Fruit fly (Drosophila melanogaster): ENCODE measurements around the gene Sap47.

Sap47 gene

DNA sequence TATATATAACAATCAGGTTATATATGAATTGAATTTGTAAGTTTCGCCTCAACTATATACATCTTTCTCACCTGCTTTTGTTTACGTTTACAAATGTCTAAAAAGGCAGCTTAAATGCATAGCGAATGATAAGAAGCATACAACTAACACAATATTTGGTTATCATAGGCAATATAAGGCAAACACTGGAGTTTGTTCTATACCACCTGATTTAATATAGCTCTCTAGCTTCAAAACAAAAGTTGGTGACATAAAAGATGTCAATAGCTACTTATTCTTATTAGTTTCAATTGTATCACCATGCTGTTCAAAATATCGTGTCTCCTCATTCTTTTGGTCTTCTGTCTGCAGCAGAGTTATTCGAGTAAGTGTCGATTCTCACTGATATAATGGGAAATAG is 9.0 kb upstream of the Sap47 start (continued):
- TF ChIP-seq pfk (GFP tag; optimal IDR thresholded peaks at IDR 0.05) (no peak), stc (GFP tag; IDR thresholded peaks at IDR 0.05) (no peak), pum (GFP tag; optimal IDR thresholded peaks at IDR 0.05) (no peak), Six4 (GFP tag; optimal IDR thresholded peaks at IDR 0.05) (no peak), sens (GFP tag) (peak; percentile 56), bcd (GFP tag; optimal IDR thresholded peaks at IDR 0.05) (no peak), unc-4 (GFP tag; IDR thresholded peaks at IDR 0.05; ENCODE audit: partially characterized antibody) (no peak), CG9437 (GFP tag; optimal IDR thresholded peaks at IDR 0.05) (no peak), gce (GFP tag; IDR thresholded peaks at IDR 0.05) (no peak), CG18476 (GFP tag; optimal IDR thresholded peaks at IDR 0.05) (no peak), sob (GFP tag; IDR thresholded peaks at IDR 0.05) (0 out of 2 replicates have a peak, but pooled peaks have one; percentile 16), Oli (tag; optimal IDR thresholded peaks at IDR 0.05) (no peak), CG11456 (GFP tag; IDR thresholded peaks at IDR 0.05) (no peak), ems (GFP tag; optimal IDR thresholded peaks at IDR 0.05) (no peak), org-1 (GFP tag; optimal IDR thresholded peaks at IDR 0.05) (no peak), CG7928 (GFP tag; optimal IDR thresholded peaks at IDR 0.05) (no peak), phol (tag; optimal IDR thresholded peaks at IDR 0.05) (no peak), HLH3B (GFP tag; IDR thresholded peaks at IDR 0.05) (0 out of 2 replicates have a peak, but pooled peaks have one; percentile 13), CG6813 (GFP tag; optimal IDR thresholded peaks at IDR 0.05) (peak; percentile 13), luna (GFP tag; optimal IDR thresholded peaks at IDR 0.05) (no peak), dm (GFP tag; optimal IDR thresholded peaks at IDR 0.05) (no peak), rib (GFP tag; IDR thresholded peaks at IDR 0.05) (no peak), sr (GFP tag; IDR thresholded peaks at IDR 0.05) (no peak), CG15269 (tag; optimal IDR thresholded peaks at IDR 0.05) (peak; percentile 15), gem (tag; optimal IDR thresholded peaks at IDR 0.05) (no peak), insv (GFP tag; optimal IDR thresholded peaks at IDR 0.05) (no peak), PHDP (tag; optimal IDR thresholded peaks at IDR 0.05) (peak; percentile 23), tap (tag; optimal IDR thresholded peaks at IDR 0.05) (no peak)

DNA sequence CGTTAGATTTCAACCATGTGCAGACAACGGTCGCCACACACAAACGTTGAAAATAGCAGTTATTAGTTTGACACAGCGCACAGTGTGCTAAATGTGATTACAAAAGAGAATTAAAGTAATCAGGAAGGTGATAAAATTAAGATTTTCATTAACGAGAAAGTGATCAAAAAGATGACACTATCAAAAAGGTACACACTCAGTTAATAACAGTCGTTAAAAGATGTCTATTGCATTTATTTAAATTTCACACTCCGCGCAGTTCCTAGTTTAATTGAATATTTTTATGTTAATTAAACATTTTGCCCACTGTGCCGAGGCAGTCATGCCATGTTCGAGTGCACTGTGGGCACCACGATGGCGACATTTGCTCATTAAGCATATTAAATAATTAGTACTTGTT is 7.7 kb upstream of the Sap47 start:
- no peak for TF ChIP-seq ab (GFP tag; optimal IDR thresholded peaks at IDR 0.05)
- peak; percentile 47 for TF ChIP-seq CG12219 (GFP tag; optimal IDR thresholded peaks at IDR 0.05)
- no peak for TF ChIP-seq gcm2 (GFP tag; optimal IDR thresholded peaks at IDR 0.05)
- no peak for TF ChIP-seq CG7372 (GFP tag; IDR thresholded peaks at IDR 0.05)
- peak; percentile 29 for TF ChIP-seq zen (tag; optimal IDR thresholded peaks at IDR 0.05)
- peak; percentile 25 for TF ChIP-seq az2 (GFP tag; optimal IDR thresholded peaks at IDR 0.05)
- no peak for TF ChIP-seq Sin3A (optimal IDR thresholded peaks at IDR 0.05)
- TF ChIP-seq CG14667 (GFP tag; IDR thresholded peaks at IDR 0.05) = no peak
- TF ChIP-seq prd (optimal IDR thresholded peaks at IDR 0.05) = no peak
- peak; percentile 61; the same call in 1 of the 3 replicates for TF ChIP-seq prd (GFP tag; IDR thresholded peaks at IDR 0.05)
- no peak for TF ChIP-seq CG4854 (GFP tag; optimal IDR thresholded peaks at IDR 0.05)
- TF ChIP-seq CG9817 (tag; optimal IDR thresholded peaks at IDR 0.05) = peak; percentile 4
- TF ChIP-seq insv (GFP tag; optimal IDR thresholded peaks at IDR 0.05) = no peak
- TF ChIP-seq CG18619 (GFP tag; optimal IDR thresholded peaks at IDR 0.05) = no peak
- no peak for TF ChIP-seq Lim3 (GFP tag; IDR thresholded peaks at IDR 0.05)
- TF ChIP-seq NC2β (GFP tag; optimal IDR thresholded peaks at IDR 0.05) = no peak
- no peak for TF ChIP-seq CG12155 (GFP tag; optimal IDR thresholded peaks at IDR 0.05)
- no peak for TF ChIP-seq Hey (tag; optimal IDR thresholded peaks at IDR 0.05)
- TF ChIP-seq Kr (GFP tag; optimal IDR thresholded peaks at IDR 0.05) = no peak
- TF ChIP-seq CG5953 (GFP tag; IDR thresholded peaks at IDR 0.05) = no peak
- no peak for TF ChIP-seq CG7987 (GFP tag; optimal IDR thresholded peaks at IDR 0.05)
- peak; percentile 30 for TF ChIP-seq ind (GFP tag; optimal IDR thresholded peaks at IDR 0.05)
- TF ChIP-seq Asciz (GFP tag; optimal IDR thresholded peaks at IDR 0.05) = no peak
- TF ChIP-seq stc (GFP tag; IDR thresholded peaks at IDR 0.05) = 0 out of 2 replicates have a peak, but pooled peaks have one; percentile 21
- peak; percentile 3 for TF ChIP-seq Fer1 (GFP tag; optimal IDR thresholded peaks at IDR 0.05)
- no peak for TF ChIP-seq CG10321 (GFP tag; IDR thresholded peaks at IDR 0.05)
- peak; percentile 30 for TF ChIP-seq org-1 (GFP tag; optimal IDR thresholded peaks at IDR 0.05)
- TF ChIP-seq CG8388 (GFP tag; optimal IDR thresholded peaks at IDR 0.05) = peak; percentile 8

Data from whole organism, embryonic.